Worm (Caenorhabditis elegans): ENCODE data around the gene Y57G7A.1.

- TF ChIP-seq zim-3 (tag; optimal IDR thresholded peaks at IDR 0.05): no peak
- TF ChIP-seq nhr-90 (tag; optimal IDR thresholded peaks at IDR 0.05): no peak
- TF ChIP-seq akir-1 (GFP tag; optimal IDR thresholded peaks at IDR 0.05): no peak
- no peak for TF ChIP-seq snpc-4 (GFP tag; optimal IDR thresholded peaks at IDR 0.05)
- no peak for TF ChIP-seq snpc-4 (tag; optimal IDR thresholded peaks at IDR 0.05)
- no peak for TF ChIP-seq ceh-91 (GFP tag; IDR thresholded peaks at IDR 0.05)
- no peak for TF ChIP-seq mcd-1 (GFP tag; IDR thresholded peaks at IDR 0.05)
- no peak for TF ChIP-seq ztf-26 (tag; optimal IDR thresholded peaks at IDR 0.05)
- TF ChIP-seq lir-1 (GFP tag; conservative IDR thresholded peaks at IDR 0.05): no peak
- no peak for TF ChIP-seq egl-44 (GFP tag; IDR thresholded peaks at IDR 0.05)
- no peak for TF ChIP-seq Y67H2A.10 (GFP tag; conservative IDR thresholded peaks at IDR 0.05)
- no peak for TF ChIP-seq Y56A3A.18 (GFP tag; IDR thresholded peaks at IDR 0.05)
- no peak for TF ChIP-seq F57A8.1 (GFP tag; optimal IDR thresholded peaks at IDR 0.05)
- TF ChIP-seq let-526 (GFP tag; IDR thresholded peaks at IDR 0.05): no peak
Measured at ce11 chrII:1326689-1327088, 28.4 kb downstream of the Y57G7A.1 start, which contains the start of gene jip-1.
